Fruit fly (Drosophila melanogaster): ENCODE data around the gene CG12814.

DNA sequence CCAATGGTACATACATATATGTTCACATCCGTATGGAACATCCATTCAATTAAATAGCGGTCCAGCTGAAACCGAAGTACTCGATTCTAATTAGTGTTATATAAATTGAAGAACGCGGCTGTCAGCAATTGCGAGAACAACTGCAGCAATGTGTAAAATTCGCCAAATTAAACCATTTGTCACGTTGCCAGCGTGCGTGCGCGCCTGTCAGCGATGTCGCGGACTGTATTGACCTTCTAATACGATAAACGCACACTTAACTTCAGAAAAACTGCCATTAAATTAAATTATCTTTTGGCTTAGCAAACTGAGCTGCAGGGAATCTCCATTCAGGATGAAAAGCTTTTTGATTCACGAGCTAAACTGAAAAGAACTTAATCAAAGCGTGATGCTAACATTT, 42.2 kb downstream of the CG12814 start:
- no peak for TF ChIP-seq OdsH (GFP tag; optimal IDR thresholded peaks at IDR 0.05)
- no peak for TF ChIP-seq fkh (GFP tag; optimal IDR thresholded peaks at IDR 0.05)
- no peak for TF ChIP-seq CG16779 (tag; optimal IDR thresholded peaks at IDR 0.05)
- no peak for TF ChIP-seq CG8319 (GFP tag; optimal IDR thresholded peaks at IDR 0.05)
- TF ChIP-seq Hr39 (GFP tag; optimal IDR thresholded peaks at IDR 0.05), result no peak
- TF ChIP-seq Smox (GFP tag; optimal IDR thresholded peaks at IDR 0.05), result no peak

Data from whole organism, prepupa.